Worm (Caenorhabditis elegans): ENCODE results near the gene best-3.
A peak's percentile ranks its signal among the peaks of the same experiment; 100 is the strongest.

best-3 gene

ce11 chrII:18787-19186, 6.0 kb downstream of the best-3 start (continued):
- TF ChIP-seq ceh-88 (GFP tag; IDR thresholded peaks at IDR 0.05), result no peak; the same call in 1 of the 2 replicates
- no peak for TF ChIP-seq unc-98 (GFP tag; IDR thresholded peaks at IDR 0.05)
- peak; percentile 7 for TF ChIP-seq egl-13 (tag; optimal IDR thresholded peaks at IDR 0.05)
- peak; percentile 5 for TF ChIP-seq lin-15B (tag; optimal IDR thresholded peaks at IDR 0.05)
- peak; percentile 65 to 68 for TF ChIP-seq efl-1 (optimal IDR thresholded peaks at IDR 0.05)
- peak; percentile 56 to 92 for TF ChIP-seq efl-1 (GFP tag; optimal IDR thresholded peaks at IDR 0.05 in 1 of 2)
- TF ChIP-seq snu-23 (GFP tag; optimal IDR thresholded peaks at IDR 0.05), result peak; percentile 83
- peak; percentile 33; the same call in 1 of the 2 replicates for TF ChIP-seq nhr-19 (GFP tag; conservative IDR thresholded peaks at IDR 0.05)
- TF ChIP-seq aha-1 (tag; optimal IDR thresholded peaks at IDR 0.05), result no peak
- no peak for TF ChIP-seq mab-9 (GFP tag; IDR thresholded peaks at IDR 0.05)
- TF ChIP-seq elt-2 (tag; optimal IDR thresholded peaks at IDR 0.05), result no peak
- no peak for TF ChIP-seq ztf-4 (tag; optimal IDR thresholded peaks at IDR 0.05)
- peak; percentile 64 for TF ChIP-seq rnt-1 (tag; optimal IDR thresholded peaks at IDR 0.05)
- TF ChIP-seq fkh-8 (tag; optimal IDR thresholded peaks at IDR 0.05), result peak; percentile 83
- peak; percentile 60; the same call in 1 of the 2 replicates for TF ChIP-seq grh-1 (GFP tag; IDR thresholded peaks at IDR 0.05)
- peak in 2 of 3 experiments; percentile 52 to 65 for TF ChIP-seq ceh-82 (tag; optimal IDR thresholded peaks at IDR 0.05)
- no peak for TF ChIP-seq efl-3 (GFP tag; optimal IDR thresholded peaks at IDR 0.05)
- TF ChIP-seq sptf-1 (tag; optimal IDR thresholded peaks at IDR 0.05), result no peak
- peak; percentile 71 for TF ChIP-seq nhr-20 (tag; optimal IDR thresholded peaks at IDR 0.05)
- no peak for TF ChIP-seq ces-1 (GFP tag; optimal IDR thresholded peaks at IDR 0.05)
- no peak for TF ChIP-seq ama-1 (optimal IDR thresholded peaks at IDR 0.05)
- TF ChIP-seq nhr-77 (tag; optimal IDR thresholded peaks at IDR 0.05), result peak; percentile 22
- peak in 1 of 2 experiments; percentile 81 for TF ChIP-seq mdl-1 (tag; optimal IDR thresholded peaks at IDR 0.05)
- TF ChIP-seq ceh-63 (GFP tag; optimal IDR thresholded peaks at IDR 0.05), result no peak
- TF ChIP-seq nhr-90 (tag; optimal IDR thresholded peaks at IDR 0.05; ENCODE audit: poor library complexity), result peak; percentile 65
- no peak for TF ChIP-seq C34B4.2 (tag; optimal IDR thresholded peaks at IDR 0.05)
- no peak for TF ChIP-seq nhr-12 (tag; optimal IDR thresholded peaks at IDR 0.05)
- TF ChIP-seq zag-1 (tag; optimal IDR thresholded peaks at IDR 0.05), result no peak
- TF ChIP-seq lin-39 (tag; optimal IDR thresholded peaks at IDR 0.05), result no peak
- no peak for TF ChIP-seq unc-30 (tag; optimal IDR thresholded peaks at IDR 0.05)
- TF ChIP-seq nhr-76 (tag; optimal IDR thresholded peaks at IDR 0.05), result no peak
- TF ChIP-seq nhr-237 (tag; optimal IDR thresholded peaks at IDR 0.05), result peak; percentile 4
- peak; percentile 32 for TF ChIP-seq lin-13 (GFP tag; optimal IDR thresholded peaks at IDR 0.05)
- peak; percentile 56 for TF ChIP-seq blmp-1 (tag; optimal IDR thresholded peaks at IDR 0.05)
- TF ChIP-seq mef-2 (tag; optimal IDR thresholded peaks at IDR 0.05), result no peak
- TF ChIP-seq dsc-1 (tag; optimal IDR thresholded peaks at IDR 0.05), result peak; percentile 54
- no peak for TF ChIP-seq nhr-11 (tag; optimal IDR thresholded peaks at IDR 0.05)

- TF ChIP-seq snu-23 (GFP tag; optimal IDR thresholded peaks at IDR 0.05) (no peak), C04F5.9 (tag; optimal IDR thresholded peaks at IDR 0.05) (no peak), lsy-2 (tag; optimal IDR thresholded peaks at IDR 0.05) (no peak), blmp-1 (tag; optimal IDR thresholded peaks at IDR 0.05) (no peak), jun-1 (tag; optimal IDR thresholded peaks at IDR 0.05) (no peak), zag-1 (tag; optimal IDR thresholded peaks at IDR 0.05) (no peak), nhr-237 (tag; optimal IDR thresholded peaks at IDR 0.05) (no peak), sptf-1 (tag; optimal IDR thresholded peaks at IDR 0.05) (no peak), vab-15 (tag; optimal IDR thresholded peaks at IDR 0.05) (no peak), fkh-10 (GFP tag; optimal IDR thresholded peaks at IDR 0.05) (no peak), ztf-11 (tag; optimal IDR thresholded peaks at IDR 0.05) (no peak), lin-14 (GFP tag; optimal IDR thresholded peaks at IDR 0.05) (no peak), unc-86 (tag; optimal IDR thresholded peaks at IDR 0.05) (no peak), egl-13 (tag; optimal IDR thresholded peaks at IDR 0.05) (no peak), egl-27 (tag; optimal IDR thresholded peaks at IDR 0.05) (no peak), lin-15B (tag; optimal IDR thresholded peaks at IDR 0.05) (no peak)
These were observed 6.5 kb downstream of the best-3 start, which contains the start of gene gmeb-1 for ce11 chrII:19238-19637. TSS of gene gmeb-1 (plus strand) at chrII:19538.

Data from whole organism, L1 larva.